Worm (Caenorhabditis elegans) whole organism, L4 larva: ENCODE data around the gene C02B10.6.

Source experiments
- Y5F2A.4 ChIP-seq: fragments of 200-800 bp; sonication (Bioruptor generic); optimal IDR thresholded peaks from 2 replicates; lab custom pipeline; 2018; ENCODE audit warnings: mild to moderate bottlenecking, missing genetic modification characterization, missing compliant biosample characterization
- nhr-76 ChIP-seq: fragments of 150-350 bp; optimal IDR thresholded peaks from 2 replicates; lab custom pipeline; 2014; ENCODE audit warnings: missing biosample characterization, missing genetic modification characterization
- rbr-2 ChIP-seq: sonication (generic microtip); optimal IDR thresholded peaks from 2 replicates; lab custom pipeline; 2016; ENCODE audit warnings: missing genotype, missing genetic modification characterization, missing compliant biosample characterization

DNA sequence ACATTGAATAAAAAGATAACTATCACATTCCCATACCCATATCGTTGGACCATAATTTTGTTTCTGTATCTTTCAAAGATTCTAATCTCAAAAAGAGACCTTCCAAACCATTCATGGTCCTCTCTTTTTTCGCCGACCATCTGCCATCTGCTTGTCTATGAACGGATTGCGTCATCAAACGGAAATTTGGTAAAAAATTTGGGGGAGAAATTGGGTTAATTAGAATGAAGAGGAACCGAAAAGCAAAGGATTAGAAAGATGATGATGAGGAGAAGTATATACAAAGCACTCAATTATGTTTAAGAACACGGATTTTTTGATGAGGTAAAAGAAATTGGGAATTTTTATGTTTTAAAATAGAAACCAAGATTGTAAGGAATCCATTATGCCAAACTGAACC is 39.2 kb downstream of the C02B10.6 start:
- TF ChIP-seq rbr-2 (tag; lab: Kevin White, UChicago) (no peak), Y5F2A.4 (GFP tag; lab: Kevin White, UChicago) (no peak), nhr-76 (tag; lab: Kevin White, UChicago) (no peak)
